Worm (Caenorhabditis elegans): ENCODE data around the gene ckb-3.

- TF ChIP-seq syd-9 (tag; optimal IDR thresholded peaks at IDR 0.05) = no peak
- TF ChIP-seq nfya-1 (tag; optimal IDR thresholded peaks at IDR 0.05) = no peak
- no peak for TF ChIP-seq elt-4 (tag; optimal IDR thresholded peaks at IDR 0.05)
- no peak for TF ChIP-seq elt-2 (tag; optimal IDR thresholded peaks at IDR 0.05)
- TF ChIP-seq unc-86 (tag; optimal IDR thresholded peaks at IDR 0.05) = no peak
- no peak for TF ChIP-seq lim-6 (tag; optimal IDR thresholded peaks at IDR 0.05)
These were observed 21.3 kb downstream of the ckb-3 start for ce11 chrIII:4391938-4392337.

Data from whole organism, late embryonic.